Worm (Caenorhabditis elegans) whole organism, L3 larva: ENCODE results near the gene T10D4.19.
"Not testable (repeated sequence)": the region's sequence is repeated elsewhere in the genome, so short reads cannot be mapped to it uniquely, and the experiment has no call there.

Experiments used
- R02D3.7 ChIP-seq: fragments of 150-350 bp; optimal IDR thresholded peaks from 2 replicates; lab custom pipeline; 2014; ENCODE audit warnings: missing biosample characterization, missing genetic modification characterization
- aly-2 ChIP-seq: fragments of 150-350 bp; optimal IDR thresholded peaks from 2 replicates; lab custom pipeline; 2014; ENCODE audit warnings: missing biosample characterization, missing genetic modification characterization
- ama-1 ChIP-seq: fragments of 150-350 bp; optimal IDR thresholded peaks from 2 replicates; lab custom pipeline; 2018
- ceh-16 ChIP-seq: sonication (generic microtip); optimal IDR thresholded peaks from 2 replicates; lab custom pipeline; 2017; ENCODE audit warnings: missing biosample characterization, missing genetic modification characterization
- ceh-82 ChIP-seq: fragments of 150-350 bp; optimal IDR thresholded peaks from 2 replicates; lab custom pipeline; 2014; ENCODE audit warnings: missing biosample characterization, missing genetic modification characterization
- daf-12 ChIP-seq: fragments of 150-350 bp; optimal IDR thresholded peaks from 2 replicates; lab custom pipeline; 2014; ENCODE audit warnings: missing biosample characterization, missing genetic modification reagents, missing genetic modification characterization
- egl-27 ChIP-seq: sonication (generic microtip); optimal IDR thresholded peaks from 4 replicates; lab custom pipeline; 2017; ENCODE audit warnings: missing biosample characterization, missing genetic modification reagents, missing genetic modification characterization
- egl-5 ChIP-seq: fragments of 150-350 bp; optimal IDR thresholded peaks from 2 replicates; lab custom pipeline; 2017; ENCODE audit warnings: missing biosample characterization, missing genetic modification reagents, missing genetic modification characterization, inconsistent platforms
- elt-1 ChIP-seq: fragments of 150-350 bp; optimal IDR thresholded peaks from 2 replicates; lab custom pipeline; 2014; ENCODE audit warnings: missing biosample characterization, missing genetic modification characterization
- elt-2 ChIP-seq: sonication (generic microtip); optimal IDR thresholded peaks from 2 replicates; lab custom pipeline; 2016; ENCODE audit warnings: missing genetic modification reagents, mild to moderate bottlenecking, missing genetic modification characterization, missing compliant biosample characterization
- elt-3 ChIP-seq, 3 experiments: fragments of 150-350 bp in 1 of 3; sonication (generic microtip) in 2 of 3; optimal IDR thresholded peaks; 2 replicates in 2 of 3; 4 replicates in 1 of 3; lab custom pipeline; 2014 to 2017; ENCODE audit warnings: missing biosample characterization in 3 of 3, missing genetic modification characterization in 3 of 3
- fkh-2 ChIP-seq: fragments of 150-350 bp; optimal IDR thresholded peaks from 2 replicates; lab custom pipeline; 2014; ENCODE audit warnings: missing biosample characterization, missing genetic modification reagents, missing genetic modification characterization
- fos-1 ChIP-seq: fragments of 150-350 bp; optimal IDR thresholded peaks from 2 replicates; lab custom pipeline; 2014; ENCODE audit warnings: missing biosample characterization, missing genetic modification characterization
- hmg-11 ChIP-seq: sonication (generic microtip); optimal IDR thresholded peaks from 2 replicates; lab custom pipeline; 2016; ENCODE audit warnings: missing genetic modification characterization, missing compliant biosample characterization
- jun-1 ChIP-seq: fragments of 150-350 bp; optimal IDR thresholded peaks from 2 replicates; lab custom pipeline; 2014; ENCODE audit warnings: missing biosample characterization, missing genetic modification reagents, missing genetic modification characterization
- lin-15B ChIP-seq: fragments of 150-350 bp; optimal IDR thresholded peaks from 2 replicates; lab custom pipeline; 2014; ENCODE audit warnings: missing biosample characterization, missing genetic modification characterization
- lin-39 ChIP-seq: fragments of 150-350 bp; optimal IDR thresholded peaks from 2 replicates; lab custom pipeline; 2018; ENCODE audit warnings: missing biosample characterization, missing genetic modification reagents, missing genetic modification characterization
- mdl-1 ChIP-seq: fragments of 150-350 bp; optimal IDR thresholded peaks from 2 replicates; lab custom pipeline; 2014; ENCODE audit warnings: missing biosample characterization, missing genetic modification characterization
- nhr-12 ChIP-seq: fragments of 150-350 bp; optimal IDR thresholded peaks from 2 replicates; lab custom pipeline; 2014; ENCODE audit warnings: missing biosample characterization, missing genetic modification characterization
- nhr-23 ChIP-seq: fragments of 150-350 bp; optimal IDR thresholded peaks from 2 replicates; lab custom pipeline; 2014; ENCODE audit warnings: missing biosample characterization, missing genetic modification reagents, missing genetic modification characterization
- nhr-237 ChIP-seq: fragments of 150-350 bp; optimal IDR thresholded peaks from 2 replicates; lab custom pipeline; 2014; ENCODE audit warnings: missing biosample characterization, missing genetic modification characterization
- nhr-28 ChIP-seq: fragments of 150-350 bp; optimal IDR thresholded peaks from 2 replicates; lab custom pipeline; 2014; ENCODE audit warnings: missing biosample characterization, missing genetic modification characterization
- nhr-67 ChIP-seq: fragments of 150-350 bp; optimal IDR thresholded peaks from 2 replicates; lab custom pipeline; 2014; ENCODE audit warnings: missing biosample characterization, missing genetic modification characterization
- nhr-76 ChIP-seq: fragments of 150-350 bp; sonication (generic microtip); optimal IDR thresholded peaks from 5 replicates; lab custom pipeline; 2014; ENCODE audit warnings: missing biosample characterization, missing genetic modification characterization
- nhr-77 ChIP-seq: fragments of 150-350 bp; optimal IDR thresholded peaks from 2 replicates; lab custom pipeline; 2014; ENCODE audit warnings: missing biosample characterization, missing genetic modification characterization
- pqm-1 ChIP-seq: fragments of 150-350 bp; optimal IDR thresholded peaks from 2 replicates; lab custom pipeline; 2017; ENCODE audit warnings: missing biosample characterization, missing genetic modification characterization, inconsistent platforms
- sea-2 ChIP-seq: fragments of 150-350 bp; sonication (generic microtip); optimal IDR thresholded peaks from 4 replicates; lab custom pipeline; 2014; ENCODE audit warnings: missing biosample characterization, missing genetic modification reagents, missing genetic modification characterization
- skn-1 ChIP-seq: fragments of 150-350 bp; optimal IDR thresholded peaks from 2 replicates; lab custom pipeline; 2014; ENCODE audit warnings: missing biosample characterization, missing genetic modification characterization
- snpc-4 ChIP-seq: fragments of 150-350 bp; optimal IDR thresholded peaks from 2 replicates; lab custom pipeline; 2014; ENCODE audit warnings: missing biosample characterization, missing genetic modification characterization
- unc-39 ChIP-seq: sonication (generic microtip); optimal IDR thresholded peaks from 4 replicates; lab custom pipeline; 2017; ENCODE audit warnings: missing biosample characterization, missing genetic modification characterization
- unc-62 ChIP-seq: fragments of 150-350 bp; sonication (generic microtip); optimal IDR thresholded peaks from 4 replicates; lab custom pipeline; 2014; ENCODE audit warnings: missing biosample characterization, missing genetic modification reagents, missing genetic modification characterization
- zag-1 ChIP-seq: fragments of 150-350 bp; optimal IDR thresholded peaks from 2 replicates; lab custom pipeline; 2014; ENCODE audit warnings: missing biosample characterization, missing genetic modification characterization
- ztf-11 ChIP-seq: fragments of 150-350 bp; optimal IDR thresholded peaks from 2 replicates; lab custom pipeline; 2014; ENCODE audit warnings: missing biosample characterization, missing genetic modification characterization

Gene T10D4.19

ce11 chrII:3156749-3157148 is 5.0 kb downstream of the T10D4.19 start, which contains the start of gene sri-33:
Gene sri-33 (minus strand): TSS chrII:3156849.
- TF ChIP-seq nhr-76 (tag; lab: Kevin White, UChicago) (no peak), nhr-28 (tag; lab: Kevin White, UChicago) (no peak), sea-2 (GFP tag; lab: Kevin White, UChicago) (no peak), nhr-237 (tag; lab: Kevin White, UChicago) (no peak), unc-62 (GFP tag; lab: Kevin White, UChicago) (no peak), zag-1 (tag; lab: Kevin White, UChicago) (no peak), ztf-11 (no peak), mdl-1 (tag; lab: Kevin White, UChicago) (no peak), egl-27 (tag; lab: Kevin White, UChicago) (no peak), egl-5 (tag; lab: Kevin White, UChicago) (no peak), snpc-4 (no peak), skn-1 (tag; lab: Kevin White, UChicago) (no peak), elt-3 (tag; optimal IDR thresholded peaks at IDR 0.05; lab: Kevin White, UChicago) (no peak), R02D3.7 (no peak), lin-15B (tag; lab: Kevin White, UChicago) (no peak), nhr-12 (no peak), fkh-2 (tag; lab: Kevin White, UChicago) (no peak), nhr-23 (no peak), ceh-82 (tag; lab: Kevin White, UChicago) (no peak)

- TF ChIP-seq egl-27 (tag; lab: Kevin White, UChicago) (no peak), zag-1 (tag; lab: Kevin White, UChicago) (no peak), lin-39 (tag; lab: Kevin White, UChicago) (no peak), ama-1 (lab: Kevin White, UChicago) (no peak), nhr-77 (tag; lab: Kevin White, UChicago) (no peak), daf-12 (no peak), ztf-11 (no peak), elt-2 (tag; lab: Kevin White, UChicago) (no peak), skn-1 (tag; lab: Kevin White, UChicago) (no peak), lin-15B (tag; lab: Kevin White, UChicago) (no peak), snpc-4 (no peak), fos-1 (tag; lab: Kevin White, UChicago) (no peak), jun-1 (tag; lab: Kevin White, UChicago) (no peak), pqm-1 (tag; lab: Kevin White, UChicago) (no peak), nhr-67 (no peak), nhr-76 (tag; lab: Kevin White, UChicago) (no peak), unc-62 (GFP tag; lab: Kevin White, UChicago) (no peak), elt-1 (no peak), unc-39 (tag; lab: Kevin White, UChicago) (no peak), hmg-11 (tag; lab: Kevin White, UChicago) (no peak)
Measured at ce11 chrII:3158985-3159384, 7.3 kb downstream of the T10D4.19 start, which contains the start of gene sri-34. Gene sri-34 (minus strand): TSS chrII:3159085.

- no peak for TF ChIP-seq nhr-77 (tag; lab: Kevin White, UChicago)
- TF ChIP-seq nhr-23, result no peak
- no peak for TF ChIP-seq lin-15B (tag; lab: Kevin White, UChicago)
- no peak for TF ChIP-seq ceh-16 (tag; lab: Kevin White, UChicago)
Measured at ce11 chrII:3170089-3170488, 18.4 kb downstream of the T10D4.19 start, which contains the start of gene fbxc-55. Gene fbxc-55 (minus strand): TSS chrII:3170189.

ce11 chrII:3172176-3172575 is 20.5 kb downstream of the T10D4.19 start, which contains the start of gene Y27F2A.10:
Gene Y27F2A.10 (minus strand): TSS chrII:3172276.
- no peak for TF ChIP-seq sea-2 (GFP tag; lab: Kevin White, UChicago)
- no peak for TF ChIP-seq nhr-237 (tag; lab: Kevin White, UChicago)
- TF ChIP-seq mdl-1 (tag; lab: Kevin White, UChicago), result no peak
- TF ChIP-seq nhr-28 (tag; lab: Kevin White, UChicago), result no peak
- TF ChIP-seq aly-2 (tag; lab: Kevin White, UChicago), result no peak
- TF ChIP-seq R02D3.7, result no peak
- TF ChIP-seq zag-1 (tag; lab: Kevin White, UChicago), result no peak

- TF ChIP-seq fkh-2 (tag; lab: Kevin White, UChicago); nhr-76 (tag; lab: Kevin White, UChicago); snpc-4: not testable (repeated sequence)
Measured at ce11 chrII:3177663-3178062, 25.9 kb downstream of the T10D4.19 start, which contains the start of gene sri-40. Gene sri-40 (plus strand): TSS chrII:3177963.
